Fruit fly (Drosophila melanogaster) whole organism, prepupa: ENCODE measurements around the gene ssp6.

Experiments
- Blimp-1 ChIP-seq: fragments of 200-800 bp; sonication (Bioruptor generic); optimal IDR thresholded peaks from 3 replicates; lab custom pipeline; 2017; ENCODE audit warnings: missing biosample characterization, missing genetic modification characterization, mild to moderate bottlenecking, moderate library complexity, missing genetic modification reagents
- CG10631 ChIP-seq: fragments of 200-800 bp; sonication (Bioruptor generic); optimal IDR thresholded peaks from 2 replicates; lab custom pipeline; 2016; ENCODE audit warnings: missing biosample characterization, missing genetic modification characterization
- CG11762 ChIP-seq: fragments of 200-800 bp; sonication (Bioruptor generic); optimal IDR thresholded peaks from 3 replicates; lab custom pipeline; 2016; ENCODE audit warnings: missing biosample characterization, missing genetic modification characterization; ENCODE audit not compliant: insufficient read depth
- CG11902 ChIP-seq: fragments of 200-800 bp; sonication (Bioruptor generic); optimal IDR thresholded peaks from 3 replicates; lab custom pipeline; 2016; ENCODE audit warnings: missing biosample characterization, missing genetic modification characterization
- CG1621 ChIP-seq: fragments of 200-800 bp; sonication (Bioruptor generic); optimal IDR thresholded peaks from 3 replicates; lab custom pipeline; 2018; ENCODE audit warnings: missing biosample characterization, mild to moderate bottlenecking, missing genetic modification characterization
- CG16779 ChIP-seq: fragments of 200-800 bp; sonication (Bioruptor generic); optimal IDR thresholded peaks from 3 replicates; lab custom pipeline; 2017; ENCODE audit warnings: missing biosample characterization, mild to moderate bottlenecking, missing genetic modification characterization
- CG3032 ChIP-seq: fragments of 200-800 bp; optimal IDR thresholded peaks from 2 replicates; lab custom pipeline; 2019; ENCODE audit warnings: missing biosample characterization, mild to moderate bottlenecking, missing genetic modification characterization, moderate library complexity
- CG31627 ChIP-seq: fragments of 200-800 bp; sonication (Bioruptor generic); optimal IDR thresholded peaks from 3 replicates; lab custom pipeline; 2016; ENCODE audit warnings: missing biosample characterization, missing genetic modification characterization
- CG32006 ChIP-seq: fragments of 200-800 bp; sonication (Bioruptor generic); optimal IDR thresholded peaks from 3 replicates; lab custom pipeline; 2017; ENCODE audit warnings: missing biosample characterization, mild to moderate bottlenecking, missing genetic modification characterization
- CG34406 ChIP-seq: fragments of 200-800 bp; sonication (Bioruptor generic); optimal IDR thresholded peaks from 3 replicates; lab custom pipeline; 2016; ENCODE audit warnings: missing biosample characterization, missing genetic modification characterization
- CG3919 ChIP-seq: fragments of 200-800 bp; sonication (Bioruptor generic); optimal IDR thresholded peaks from 3 replicates; lab custom pipeline; 2016; ENCODE audit warnings: missing biosample characterization, missing genetic modification characterization
- CG4318 ChIP-seq: fragments of 200-800 bp; sonication (Bioruptor generic); optimal IDR thresholded peaks from 3 replicates; lab custom pipeline; 2017; ENCODE audit warnings: missing biosample characterization, mild to moderate bottlenecking, missing genetic modification characterization
- CG6163 ChIP-seq: fragments of 200-800 bp; sonication (Bioruptor generic); IDR thresholded peaks from 3 replicates; pipeline ENCODE4 v1.3.6; 2022; ENCODE audit warnings: missing biosample characterization, missing genetic modification characterization
- CG6808 ChIP-seq: fragments of 200-800 bp; sonication (Bioruptor generic); optimal IDR thresholded peaks from 3 replicates; lab custom pipeline; 2017; ENCODE audit warnings: missing biosample characterization, missing genetic modification characterization, mild to moderate bottlenecking, moderate library complexity, missing genetic modification reagents
- CG6854 ChIP-seq: fragments of 200-800 bp; sonication (Bioruptor generic); optimal IDR thresholded peaks from 2 replicates; lab custom pipeline; 2017; ENCODE audit warnings: missing biosample characterization, mild to moderate bottlenecking, missing genetic modification characterization
- CG7368 ChIP-seq: fragments of 200-800 bp; sonication (Bioruptor generic); optimal IDR thresholded peaks from 3 replicates; lab custom pipeline; 2016; ENCODE audit warnings: missing biosample characterization, missing genetic modification characterization
- CG8119 ChIP-seq: fragments of 200-800 bp; sonication (Bioruptor generic); IDR thresholded peaks from 3 replicates; pipeline ENCODE4 v1.3.6; 2022; ENCODE audit warnings: missing biosample characterization, missing genetic modification characterization
- CG8319 ChIP-seq: fragments of 200-800 bp; sonication (Bioruptor generic); optimal IDR thresholded peaks from 3 replicates; lab custom pipeline; 2016; ENCODE audit warnings: missing biosample characterization, missing genetic modification characterization
- CG8632 ChIP-seq: fragments of 200-800 bp; sonication (Bioruptor generic); optimal IDR thresholded peaks from 3 replicates; lab custom pipeline; 2016; ENCODE audit warnings: missing biosample characterization, missing genetic modification characterization
- CG9139 ChIP-seq: fragments of 200-800 bp; sonication (Bioruptor generic); optimal IDR thresholded peaks from 3 replicates; lab custom pipeline; 2017; ENCODE audit warnings: missing biosample characterization, mild to moderate bottlenecking, missing genetic modification characterization
- Eip78C ChIP-seq: fragments of 200-800 bp; sonication (Bioruptor generic); peaks from one replicate; lab custom pipeline; 2016; ENCODE audit warnings: missing biosample characterization, missing genetic modification characterization
- Eip93F ChIP-seq: fragments of 200-800 bp; sonication (Bioruptor generic); optimal IDR thresholded peaks from 2 replicates; lab custom pipeline; 2016; ENCODE audit warnings: missing biosample characterization, mild to moderate bottlenecking, missing genetic modification characterization
- Ets96B ChIP-seq: fragments of 200-800 bp; optimal IDR thresholded peaks from 2 replicates; lab custom pipeline; 2019; ENCODE audit warnings: missing biosample characterization, mild to moderate bottlenecking, missing genetic modification characterization, moderate library complexity
- Gug ChIP-seq: fragments of 200-800 bp; sonication (Bioruptor generic); IDR thresholded peaks from 2 replicates; pipeline ENCODE4 v1.3.6; 2022; ENCODE audit warnings: missing biosample characterization, missing genetic modification characterization
- Hr38 ChIP-seq: sonication (Bioruptor generic); optimal IDR thresholded peaks from 2 replicates; lab custom pipeline; 2016; ENCODE audit warnings: missing biosample characterization, missing genetic modification characterization
- Hr39 ChIP-seq: fragments of 200-800 bp; sonication (Bioruptor generic); optimal IDR thresholded peaks from 2 replicates; lab custom pipeline; 2016; ENCODE audit warnings: missing biosample characterization, missing genetic modification characterization
- Hr4 ChIP-seq: fragments of 200-800 bp; sonication (Bioruptor generic); optimal IDR thresholded peaks from 3 replicates; lab custom pipeline; 2016; ENCODE audit warnings: missing biosample characterization, missing genetic modification characterization
- Lpt ChIP-seq: fragments of 200-800 bp; sonication (Bioruptor generic); optimal IDR thresholded peaks from 3 replicates; lab custom pipeline; 2016; ENCODE audit warnings: missing biosample characterization, missing genetic modification characterization
- Met ChIP-seq: fragments of 200-800 bp; sonication (Bioruptor generic); optimal IDR thresholded peaks from 3 replicates; lab custom pipeline; 2016; ENCODE audit warnings: missing biosample characterization, missing genetic modification characterization
- OdsH ChIP-seq: fragments of 200-800 bp; sonication (Bioruptor generic); optimal IDR thresholded peaks from 3 replicates; lab custom pipeline; 2016; ENCODE audit warnings: missing biosample characterization, missing genetic modification characterization
- Smox ChIP-seq: fragments of 200-800 bp; sonication (Bioruptor generic); optimal IDR thresholded peaks from 3 replicates; lab custom pipeline; 2016; ENCODE audit warnings: missing biosample characterization, missing genetic modification characterization
- Sox102F ChIP-seq: fragments of 200-800 bp; sonication (Bioruptor generic); optimal IDR thresholded peaks from 2 replicates; lab custom pipeline; 2016; ENCODE audit warnings: missing biosample characterization, mild to moderate bottlenecking, missing genetic modification characterization
- Sox15 ChIP-seq: fragments of 200-800 bp; sonication (Bioruptor generic); optimal IDR thresholded peaks from 3 replicates; lab custom pipeline; 2016; ENCODE audit warnings: missing biosample characterization, missing genetic modification characterization
- achi ChIP-seq: fragments of 200-800 bp; sonication (Bioruptor generic); optimal IDR thresholded peaks from 3 replicates; lab custom pipeline; 2016; ENCODE audit warnings: missing biosample characterization, missing genetic modification characterization
- acj6 ChIP-seq: fragments of 200-800 bp; sonication (Bioruptor generic); optimal IDR thresholded peaks from 3 replicates; lab custom pipeline; 2016; ENCODE audit warnings: missing biosample characterization, missing genetic modification characterization
- cyc ChIP-seq: fragments of 200-800 bp; sonication (Bioruptor generic); optimal IDR thresholded peaks from 3 replicates; lab custom pipeline; 2016; ENCODE audit warnings: missing biosample characterization, missing genetic modification characterization
- dac ChIP-seq: fragments of 200-800 bp; sonication (Bioruptor generic); optimal IDR thresholded peaks from 2 replicates; lab custom pipeline; 2017; ENCODE audit warnings: missing biosample characterization, mild to moderate bottlenecking, missing genetic modification characterization
- dsx ChIP-seq: fragments of 200-800 bp; optimal IDR thresholded peaks from 3 replicates; lab custom pipeline; 2019; ENCODE audit warnings: missing biosample characterization, mild to moderate bottlenecking, missing genetic modification characterization, moderate library complexity; ENCODE audit not compliant: poor library complexity, severe bottlenecking
- esn ChIP-seq: fragments of 200-800 bp; sonication (Bioruptor generic); optimal IDR thresholded peaks from 2 replicates; lab custom pipeline; 2016; ENCODE audit warnings: missing biosample characterization, mild to moderate bottlenecking, missing genetic modification characterization, moderate library complexity
- fd59A ChIP-seq: fragments of 200-800 bp; sonication (Bioruptor generic); optimal IDR thresholded peaks from 2 replicates; lab custom pipeline; 2017; ENCODE audit warnings: missing biosample characterization, mild to moderate bottlenecking, missing genetic modification characterization, missing genetic modification reagents
- fd85E ChIP-seq: fragments of 200-800 bp; sonication (Bioruptor generic); optimal IDR thresholded peaks from 3 replicates; lab custom pipeline; 2016; ENCODE audit warnings: missing biosample characterization, missing genetic modification characterization
- pdm3 ChIP-seq: fragments of 200-800 bp; sonication (Bioruptor generic); optimal IDR thresholded peaks from 3 replicates; lab custom pipeline; 2016; ENCODE audit warnings: missing biosample characterization, missing genetic modification characterization
- salr ChIP-seq, 2 experiments: fragments of 200-800 bp; sonication (Bioruptor generic); optimal IDR thresholded peaks; 3 replicates each; lab custom pipeline; 2016 to 2018; ENCODE audit warnings: missing biosample characterization in 2 of 2, missing genetic modification characterization in 2 of 2, mild to moderate bottlenecking in 1 of 2
- spab ChIP-seq: fragments of 200-800 bp; sonication (Bioruptor generic); optimal IDR thresholded peaks from 2 replicates; lab custom pipeline; 2017; ENCODE audit warnings: missing biosample characterization, mild to moderate bottlenecking, missing genetic modification characterization, missing genetic modification reagents
- ss ChIP-seq, 2 experiments: fragments of 200-800 bp; sonication (Bioruptor generic); optimal IDR thresholded peaks; 2 replicates in 1 of 2; 3 replicates in 1 of 2; lab custom pipeline; 2017 to 2018; ENCODE audit warnings: mild to moderate bottlenecking in 2 of 2, missing biosample characterization in 2 of 2, missing genetic modification characterization in 2 of 2, moderate library complexity in 1 of 2
- svp ChIP-seq: fragments of 200-800 bp; sonication (Bioruptor generic); peaks from one replicate; lab custom pipeline; 2016; ENCODE audit warnings: missing biosample characterization, missing genetic modification characterization
- topi ChIP-seq: fragments of 200-800 bp; sonication (Bioruptor generic); optimal IDR thresholded peaks from 3 replicates; lab custom pipeline; 2016; ENCODE audit warnings: missing biosample characterization, missing genetic modification characterization
- vri ChIP-seq: fragments of 200-800 bp; sonication (Bioruptor generic); optimal IDR thresholded peaks from 3 replicates; lab custom pipeline; 2016; ENCODE audit warnings: missing biosample characterization, mild to moderate bottlenecking, missing genetic modification characterization

ssp6 gene

DNA sequence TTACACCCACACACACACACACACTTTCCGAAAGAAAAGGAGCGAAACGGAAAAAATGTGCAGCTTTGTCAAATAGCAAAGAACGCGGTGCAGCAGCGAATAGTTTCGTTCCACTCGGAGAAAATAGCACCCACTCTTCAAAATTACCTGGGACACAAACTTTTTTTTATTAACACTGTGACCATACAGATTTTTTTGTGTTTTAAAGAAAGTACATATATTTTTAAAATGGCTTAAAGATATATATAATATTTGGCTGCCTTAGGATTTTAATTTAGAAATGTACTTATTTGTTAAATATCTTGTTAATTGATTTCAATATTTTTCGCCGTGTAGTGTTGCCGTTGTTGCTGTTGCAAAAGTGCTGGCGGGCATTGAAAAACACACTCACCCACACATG is 7.9 kb downstream of the ssp6 start (continued):
- TF ChIP-seq dac (no peak), CG8319 (GFP tag; lab: Kevin White, UChicago) (no peak), Sox102F (GFP tag; lab: Kevin White, UChicago) (no peak), CG6808 (GFP tag; lab: Kevin White, UChicago) (no peak), CG1621 (no peak), esn (GFP tag; lab: Kevin White, UChicago) (peak; percentile 6), Blimp-1 (GFP tag; lab: Kevin White, UChicago) (no peak), topi (GFP tag; lab: Kevin White, UChicago) (no peak), CG16779 (no peak), vri (GFP tag; lab: Kevin White, UChicago) (no peak), Sox15 (GFP tag; lab: Kevin White, UChicago) (no peak), cyc (GFP tag; lab: Kevin White, UChicago) (no peak), Hr4 (GFP tag; lab: Kevin White, UChicago) (peak; percentile 68), Met (GFP tag; lab: Kevin White, UChicago) (no peak), CG4318 (peak; percentile 56), CG10631 (GFP tag; lab: Kevin White, UChicago) (peak; percentile 63), CG7368 (no peak), Hr38 (GFP tag; lab: Kevin White, UChicago) (no peak), salr (GFP tag; optimal IDR thresholded peaks at IDR 0.05; lab: Kevin White, UChicago) (peak in 1 of 2 experiments; percentile 46), CG6854 (GFP tag; lab: Kevin White, UChicago) (no peak), CG3919 (GFP tag; lab: Kevin White, UChicago) (peak; percentile 14), CG3032 (tag; lab: Kevin White, UChicago) (peak; percentile 26), CG11762 (GFP tag; lab: Kevin White, UChicago) (no peak), spab (GFP tag; lab: Kevin White, UChicago) (no peak), fd59A (GFP tag; lab: Kevin White, UChicago) (no peak), fd85E (GFP tag; lab: Kevin White, UChicago) (no peak), CG34406 (GFP tag; lab: Kevin White, UChicago) (no peak), achi (GFP tag; lab: Kevin White, UChicago) (peak; percentile 45), CG9139 (GFP tag; lab: Kevin White, UChicago) (no peak), pdm3 (GFP tag; lab: Kevin White, UChicago) (peak; percentile 46), Eip93F (no peak), Hr39 (GFP tag; lab: Kevin White, UChicago) (no peak), CG8119 (peak; percentile 73)

DNA sequence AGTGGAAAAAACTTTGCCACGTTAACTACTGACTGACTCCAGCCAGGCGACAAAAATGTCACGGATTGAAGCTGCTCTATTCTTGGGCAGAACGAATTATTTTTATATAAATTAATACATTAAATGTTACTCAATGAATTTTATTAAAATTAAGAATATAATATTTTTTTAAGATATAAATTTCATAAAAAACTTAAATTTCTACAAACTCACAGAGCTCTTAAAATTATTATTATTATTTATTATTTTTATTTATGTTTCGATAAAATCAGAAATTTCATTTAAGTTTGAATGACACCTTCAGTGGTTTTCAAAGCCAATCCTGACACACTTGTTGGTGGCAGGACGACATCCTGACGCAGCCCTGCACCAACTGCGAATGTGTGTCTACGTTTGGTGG is 8.6 kb downstream of the ssp6 start:
- peak; percentile 88 for TF ChIP-seq CG8119
- peak; percentile 22 for TF ChIP-seq Sox15 (GFP tag; lab: Kevin White, UChicago)
- peak; percentile 69 for TF ChIP-seq CG3032 (tag; lab: Kevin White, UChicago)
- peak; percentile 33 for TF ChIP-seq fd59A (GFP tag; lab: Kevin White, UChicago)
- TF ChIP-seq dac = no peak
- peak; percentile 66 to 81 for TF ChIP-seq ss (GFP tag; optimal IDR thresholded peaks at IDR 0.05; lab: Kevin White, UChicago)
- peak; percentile 63 for TF ChIP-seq dsx (GFP tag; lab: Kevin White, UChicago)
- peak; percentile 90 for TF ChIP-seq Eip78C (GFP tag; lab: Kevin White, UChicago)
- TF ChIP-seq CG11762 (GFP tag; lab: Kevin White, UChicago) = peak; percentile 16
- peak; percentile 48 for TF ChIP-seq esn (GFP tag; lab: Kevin White, UChicago)
- TF ChIP-seq CG11902 (GFP tag; lab: Kevin White, UChicago) = no peak
- peak; percentile 73 for TF ChIP-seq CG8632 (GFP tag; lab: Kevin White, UChicago)
- peak; percentile 69 for TF ChIP-seq acj6 (GFP tag; lab: Kevin White, UChicago)
- TF ChIP-seq vri (GFP tag; lab: Kevin White, UChicago) = peak; percentile 1
- TF ChIP-seq CG6163 (GFP tag; lab: Robert Waterston, UW) = 0 out of 3 replicates have a peak, but pooled peaks have one; percentile 5
- no peak for TF ChIP-seq topi (GFP tag; lab: Kevin White, UChicago)
- TF ChIP-seq Smox (GFP tag; lab: Kevin White, UChicago) = peak; percentile 11
- peak; percentile 71 for TF ChIP-seq CG4318
- TF ChIP-seq CG7368 = no peak
- TF ChIP-seq Hr4 (GFP tag; lab: Kevin White, UChicago) = peak; percentile 46
- TF ChIP-seq Blimp-1 (GFP tag; lab: Kevin White, UChicago) = no peak
- no peak for TF ChIP-seq cyc (GFP tag; lab: Kevin White, UChicago)
- peak; percentile 64 for TF ChIP-seq Ets96B (tag; lab: Kevin White, UChicago)
- peak; percentile 69 for TF ChIP-seq CG10631 (GFP tag; lab: Kevin White, UChicago)
- TF ChIP-seq OdsH (GFP tag; lab: Kevin White, UChicago) = peak; percentile 72
- TF ChIP-seq Met (GFP tag; lab: Kevin White, UChicago) = peak; percentile 20
- no peak for TF ChIP-seq CG8319 (GFP tag; lab: Kevin White, UChicago)
- TF ChIP-seq svp (GFP tag; lab: Kevin White, UChicago) = peak; percentile 65
- peak; percentile 39 for TF ChIP-seq Lpt (GFP tag; lab: Kevin White, UChicago)
- 0 out of 2 replicates have a peak, but pooled peaks have one; percentile 14 for TF ChIP-seq Gug (GFP tag; lab: Robert Waterston, UW)
- no peak for TF ChIP-seq CG31627 (GFP tag; lab: Kevin White, UChicago)
- TF ChIP-seq CG32006 = peak; percentile 83
